Worm (Caenorhabditis elegans) whole organism, midembryonic: ENCODE data around the gene C16C8.19.

ENCODE experiments used
- T22C8.4 ChIP-seq: fragments of 200-800 bp; sonication (Bioruptor generic); IDR thresholded peaks from 2 replicates; pipeline ENCODE4 v1.3.6; 2022; ENCODE audit warnings: missing genetic modification characterization, missing compliant biosample characterization
- cog-1 ChIP-seq: sonication (generic microtip); optimal IDR thresholded peaks from 2 replicates; lab custom pipeline; 2016; ENCODE audit warnings: missing genetic modification characterization, missing compliant biosample characterization
- klf-2 ChIP-seq: fragments of 200-800 bp; sonication (Bioruptor generic); conservative IDR thresholded peaks from 2 replicates; pipeline ENCODE4 v1.3.6; 2022; ENCODE audit warnings: missing genetic modification reagents, missing genetic modification characterization, missing compliant biosample characterization
- med-1 ChIP-seq: sonication (generic microtip); optimal IDR thresholded peaks from 2 replicates; lab custom pipeline; 2017; ENCODE audit warnings: missing genetic modification characterization, mild to moderate bottlenecking, missing compliant biosample characterization, antibody characterized with exemption, missing genetic modification reagents; ENCODE audit not compliant: insufficient read depth
- ztf-23 ChIP-seq: fragments of 200-800 bp; sonication (Bioruptor generic); IDR thresholded peaks from 2 replicates; pipeline ENCODE4 v1.3.6; 2022; ENCODE audit warnings: missing genetic modification reagents, missing genetic modification characterization, missing compliant biosample characterization

ce11 chrII:3428158-3428704 is 30.1 kb upstream of the C16C8.19 start:
- TF ChIP-seq T22C8.4 (GFP tag; lab: Robert Waterston, UW) (0 out of 2 replicates have a peak, but pooled peaks have one; percentile 16), klf-2 (GFP tag; lab: Robert Waterston, UW) (no peak), med-1 (GFP tag; lab: Kevin White, UChicago) (no peak), ztf-23 (GFP tag; lab: Robert Waterston, UW) (peak; percentile 56; the same call in 1 of the 2 replicates), cog-1 (tag; lab: Kevin White, UChicago) (no peak)
